Worm (Caenorhabditis elegans) whole organism, L3 larva: ENCODE measurements around the gene F11D11.4.

Experiments
- ceh-16 ChIP-seq: sonication (generic microtip); optimal IDR thresholded peaks from 2 replicates; lab custom pipeline; 2017; ENCODE audit warnings: missing biosample characterization, missing genetic modification characterization
- ceh-82 ChIP-seq: fragments of 150-350 bp; optimal IDR thresholded peaks from 2 replicates; lab custom pipeline; 2014; ENCODE audit warnings: missing biosample characterization, missing genetic modification characterization
- egl-5 ChIP-seq: fragments of 150-350 bp; optimal IDR thresholded peaks from 2 replicates; lab custom pipeline; 2017; ENCODE audit warnings: missing biosample characterization, missing genetic modification reagents, missing genetic modification characterization, inconsistent platforms
- skn-1 ChIP-seq: fragments of 150-350 bp; optimal IDR thresholded peaks from 2 replicates; lab custom pipeline; 2014; ENCODE audit warnings: missing biosample characterization, missing genetic modification characterization
- zag-1 ChIP-seq: fragments of 150-350 bp; optimal IDR thresholded peaks from 2 replicates; lab custom pipeline; 2014; ENCODE audit warnings: missing biosample characterization, missing genetic modification characterization

ce11 chrV:18770623-18771022 is 9.4 kb downstream of the F11D11.4 start, which contains the start of gene clec-255:
- no peak for TF ChIP-seq egl-5 (tag; lab: Kevin White, UChicago)
- TF ChIP-seq ceh-82 (tag; lab: Kevin White, UChicago), result no peak
- TF ChIP-seq zag-1 (tag; lab: Kevin White, UChicago), result no peak
- TF ChIP-seq ceh-16 (tag; lab: Kevin White, UChicago), result no peak
- TF ChIP-seq skn-1 (tag; lab: Kevin White, UChicago), result no peak
